Worm (Caenorhabditis elegans): ENCODE measurements around the gene R10H10.3.

ce11 chrIV:10367740-10368246 lies 20.5 kb upstream of the R10H10.3 start, which contains the start of gene pges-2:
- TF ChIP-seq elt-3 (tag; optimal IDR thresholded peaks at IDR 0.05), result no peak
- TF ChIP-seq ama-1 (optimal IDR thresholded peaks at IDR 0.05), result no peak
- no peak for TF ChIP-seq nhr-11 (tag; optimal IDR thresholded peaks at IDR 0.05)
